Fruit fly (Drosophila melanogaster) whole organism, pupa: Measurements from ENCODE around the gene CG9302.

Experiments used
- CG10348 ChIP-seq: fragments of 200-800 bp; sonication (Bioruptor generic); IDR thresholded peaks from 2 replicates; pipeline ENCODE4 v1.3.6; 2022; ENCODE audit warnings: missing biosample characterization, missing genetic modification characterization
- CG12605 ChIP-seq: fragments of 200-800 bp; sonication (Bioruptor generic); IDR thresholded peaks from 2 replicates; pipeline ENCODE4 v1.3.6; 2022; ENCODE audit warnings: missing biosample characterization, missing genetic modification characterization
- CG13204 ChIP-seq: fragments of 200-800 bp; sonication (Bioruptor generic); optimal IDR thresholded peaks from 2 replicates; lab custom pipeline; 2018; ENCODE audit warnings: missing biosample characterization, mild to moderate bottlenecking, missing genetic modification characterization, moderate library complexity
- CG14655 ChIP-seq: fragments of 200-800 bp; sonication (Bioruptor generic); optimal IDR thresholded peaks from 3 replicates; lab custom pipeline; 2017; ENCODE audit warnings: mild to moderate bottlenecking, missing biosample characterization, missing genetic modification reagents, missing genetic modification characterization
- CG15710 ChIP-seq: fragments of 200-800 bp; sonication (Bioruptor generic); optimal IDR thresholded peaks from 2 replicates; lab custom pipeline; 2018; ENCODE audit warnings: missing biosample characterization, mild to moderate bottlenecking, missing genetic modification characterization, moderate library complexity
- CG17806 ChIP-seq: fragments of 200-800 bp; sonication (Bioruptor generic); optimal IDR thresholded peaks from 2 replicates; lab custom pipeline; 2018; ENCODE audit warnings: missing biosample characterization, mild to moderate bottlenecking, missing genetic modification characterization, moderate library complexity
- CG32121 ChIP-seq: fragments of 200-800 bp; sonication (Bioruptor generic); IDR thresholded peaks from 2 replicates; pipeline ENCODE4 v1.3.6; 2022; ENCODE audit warnings: missing biosample characterization, missing genetic modification characterization
- CG34367 ChIP-seq: fragments of 200-800 bp; sonication (Bioruptor generic); optimal IDR thresholded peaks from 2 replicates; lab custom pipeline; 2018; ENCODE audit warnings: missing biosample characterization, mild to moderate bottlenecking, missing genetic modification characterization
- CG4496 ChIP-seq: fragments of 200-800 bp; sonication (Bioruptor generic); IDR thresholded peaks from 3 replicates; pipeline ENCODE4 v1.3.6; 2022; ENCODE audit warnings: missing biosample characterization, missing genetic modification characterization
- CG8159 ChIP-seq: fragments of 200-800 bp; sonication (Bioruptor generic); optimal IDR thresholded peaks from 3 replicates; lab custom pipeline; 2018; ENCODE audit warnings: missing biosample characterization, mild to moderate bottlenecking, missing genetic modification characterization, moderate library complexity
- CG8301 ChIP-seq: fragments of 200-800 bp; sonication (Bioruptor generic); optimal IDR thresholded peaks from 2 replicates; lab custom pipeline; 2018; ENCODE audit warnings: missing biosample characterization, mild to moderate bottlenecking, missing genetic modification characterization
- CG9948 ChIP-seq: fragments of 200-800 bp; sonication (Bioruptor generic); optimal IDR thresholded peaks from 2 replicates; lab custom pipeline; 2018; ENCODE audit warnings: missing biosample characterization, mild to moderate bottlenecking, missing genetic modification characterization, moderate library complexity
- D1 ChIP-seq: fragments of 200-800 bp; sonication (Bioruptor generic); optimal IDR thresholded peaks from 2 replicates; lab custom pipeline; 2018; ENCODE audit warnings: missing biosample characterization, mild to moderate bottlenecking, missing genetic modification characterization, moderate library complexity
- EcR ChIP-seq: fragments of 200-800 bp; sonication (Bioruptor generic); optimal IDR thresholded peaks from 3 replicates; lab custom pipeline; 2019; ENCODE audit warnings: missing biosample characterization, missing genetic modification characterization, mild to moderate bottlenecking, moderate library complexity, missing genetic modification reagents
- Ets98B ChIP-seq: fragments of 200-800 bp; sonication (Bioruptor generic); IDR thresholded peaks from 2 replicates; pipeline ENCODE4 v1.3.6; 2022; ENCODE audit warnings: missing biosample characterization, missing genetic modification characterization
- Pif1A ChIP-seq: fragments of 200-800 bp; sonication (Bioruptor generic); optimal IDR thresholded peaks from 3 replicates; lab custom pipeline; 2016; ENCODE audit warnings: missing biosample characterization, missing genetic modification characterization
- Pif1B ChIP-seq: fragments of 200-800 bp; sonication (Bioruptor generic); optimal IDR thresholded peaks from 3 replicates; lab custom pipeline; 2016; ENCODE audit warnings: missing biosample characterization, missing genetic modification characterization
- Snoo ChIP-seq: fragments of 200-800 bp; sonication (Bioruptor generic); optimal IDR thresholded peaks from 3 replicates; lab custom pipeline; 2017; ENCODE audit warnings: missing biosample characterization, mild to moderate bottlenecking, missing genetic modification characterization, inconsistent platforms
- fd96Ca ChIP-seq: fragments of 200-800 bp; sonication (Bioruptor generic); IDR thresholded peaks from 3 replicates; pipeline ENCODE4 v1.3.6; 2022; ENCODE audit warnings: missing biosample characterization, missing genetic modification characterization
- gl ChIP-seq: fragments of 200-800 bp; sonication (Bioruptor generic); optimal IDR thresholded peaks from 2 replicates; lab custom pipeline; 2018; ENCODE audit warnings: missing biosample characterization, mild to moderate bottlenecking, missing genetic modification characterization
- rn ChIP-seq: fragments of 200-800 bp; sonication (Bioruptor generic); IDR thresholded peaks from 2 replicates; pipeline ENCODE4 v1.3.6; 2022; ENCODE audit warnings: missing biosample characterization, missing genetic modification characterization

The CG9302 gene

DNA sequence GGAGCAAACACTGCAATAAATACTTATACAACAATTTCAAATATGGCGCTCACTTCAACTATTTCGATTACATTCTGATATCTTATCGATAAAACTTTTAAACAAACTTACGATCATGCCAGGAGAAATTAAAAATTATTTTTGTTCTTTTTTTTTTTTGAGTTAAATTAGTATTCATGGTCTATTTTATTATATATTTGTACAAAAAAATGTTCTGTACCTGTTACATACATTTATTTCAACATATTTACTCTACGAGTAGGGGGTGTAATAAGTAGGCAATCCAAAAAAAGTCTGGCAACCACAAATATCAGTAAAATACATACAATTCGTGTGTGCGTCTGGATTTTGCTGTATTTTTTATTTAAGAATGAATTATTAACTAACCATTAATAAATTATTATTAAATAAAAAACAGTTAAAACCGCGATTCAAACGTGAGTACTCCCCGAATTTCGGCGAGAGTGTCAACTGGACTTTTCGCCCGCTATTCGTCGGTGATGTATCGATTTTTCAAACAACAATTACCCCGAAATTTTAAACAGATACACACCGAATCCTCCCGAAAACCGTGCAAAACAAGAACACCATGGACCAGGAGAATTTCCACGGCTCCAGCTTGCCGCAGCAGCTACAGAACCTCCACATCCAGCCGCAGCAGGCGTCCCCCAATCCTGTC is 4.2 kb upstream of the CG9302 start, which contains the start of gene loqs:
Gene loqs (plus strand): TSS at position 302 of the 679 bp plus-strand sequence.
- TF ChIP-seq EcR (GFP tag; lab: Kevin White, UChicago) (no peak), Ets98B (GFP tag; lab: Robert Waterston, UW) (no peak; the same call in 1 of the 2 replicates), rn (GFP tag; lab: Robert Waterston, UW) (no peak), Snoo (no peak), CG10348 (GFP tag; lab: Robert Waterston, UW) (no peak)

DNA sequence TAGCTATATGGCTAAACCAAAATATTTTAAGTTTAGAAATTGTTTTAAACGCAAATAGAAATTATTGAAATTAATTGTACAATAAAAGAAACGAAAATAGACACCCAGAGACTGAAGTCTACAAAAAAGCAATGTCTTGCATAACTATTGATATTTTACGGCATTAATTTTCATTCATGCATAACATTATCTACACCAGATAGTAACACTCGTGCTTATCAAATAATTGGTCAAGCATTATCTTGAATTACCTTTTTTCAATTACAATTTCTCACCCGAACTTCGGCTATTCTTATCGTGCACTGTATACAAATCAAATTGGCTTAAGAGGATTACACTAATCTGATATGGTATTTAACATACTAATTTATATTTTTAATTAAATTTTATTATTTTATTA is 2.3 kb downstream of the CG9302 start:
- TF ChIP-seq CG14655 (GFP tag; lab: Kevin White, UChicago), result no peak
- TF ChIP-seq EcR (GFP tag; lab: Kevin White, UChicago), result no peak
- no peak for TF ChIP-seq CG15710
- TF ChIP-seq rn (GFP tag; lab: Robert Waterston, UW), result no peak
- no peak for TF ChIP-seq CG17806 (tag; lab: Kevin White, UChicago)
- no peak for TF ChIP-seq D1
- no peak for TF ChIP-seq CG32121 (GFP tag; lab: Robert Waterston, UW)
- no peak for TF ChIP-seq CG12605 (GFP tag; lab: Robert Waterston, UW)
- TF ChIP-seq gl (tag; lab: Kevin White, UChicago), result no peak
- TF ChIP-seq CG34367, result no peak
- no peak for TF ChIP-seq Snoo
- no peak for TF ChIP-seq Pif1B (GFP tag; lab: Kevin White, UChicago)
- no peak for TF ChIP-seq CG4496 (GFP tag; lab: Robert Waterston, UW)
- TF ChIP-seq fd96Ca (GFP tag; lab: Robert Waterston, UW), result no peak
- TF ChIP-seq CG8159, result no peak
- no peak for TF ChIP-seq CG9948
- no peak for TF ChIP-seq CG8301
- TF ChIP-seq Pif1A (GFP tag; lab: Kevin White, UChicago), result no peak
- no peak for TF ChIP-seq Ets98B (GFP tag; lab: Robert Waterston, UW)
- TF ChIP-seq CG10348 (GFP tag; lab: Robert Waterston, UW), result no peak

DNA sequence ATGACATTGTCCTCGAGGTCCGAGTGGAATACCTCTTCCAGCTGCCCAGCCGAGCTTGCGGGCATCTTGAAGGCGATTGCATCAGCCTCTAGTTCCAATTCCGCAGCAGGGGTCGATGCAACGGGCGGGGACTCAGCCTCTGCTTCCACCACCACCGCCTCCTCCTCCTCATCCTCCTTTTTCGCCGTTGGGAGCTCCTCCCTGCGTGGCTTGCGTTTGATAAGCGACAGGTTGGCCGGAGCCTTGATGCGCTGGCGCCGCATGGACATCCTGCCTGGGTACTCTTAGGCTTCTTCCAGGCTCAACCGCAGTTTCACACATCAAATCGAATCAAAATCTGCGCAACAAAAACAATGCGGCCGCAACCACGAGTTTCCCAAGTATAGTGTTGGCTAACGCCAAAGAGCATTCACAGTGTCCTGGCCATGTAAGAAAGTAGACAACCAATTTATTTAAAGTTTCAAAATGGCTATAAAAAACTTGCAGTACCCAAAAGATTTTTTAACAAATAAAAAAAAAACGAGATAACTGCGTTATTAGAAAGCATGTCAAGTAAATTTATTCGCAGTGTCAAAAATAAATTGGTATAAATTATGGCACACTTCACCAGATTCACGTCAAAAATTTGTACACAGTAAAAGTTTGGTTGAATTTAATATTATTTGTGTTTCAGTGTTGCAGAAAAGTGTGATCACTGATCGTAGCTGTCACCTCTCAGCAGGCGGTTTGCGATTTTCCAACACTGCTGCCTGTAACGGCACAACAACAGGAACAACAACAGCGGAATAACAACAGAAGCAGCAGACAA is 4.7 kb downstream of the CG9302 start, which contains the start of the genes Bdp1 and CG6565:
Gene Bdp1 (minus strand): TSS at position 456 of the 808 bp plus-strand sequence.
Gene CG6565 (plus strand): TSS at position 585 of the 808 bp plus-strand sequence.
- TF ChIP-seq EcR (GFP tag; lab: Kevin White, UChicago) (no peak), Pif1B (GFP tag; lab: Kevin White, UChicago) (peak; percentile 94), CG32121 (GFP tag; lab: Robert Waterston, UW) (peak; percentile 94), CG12605 (GFP tag; lab: Robert Waterston, UW) (peak; percentile 59), D1 (no peak), fd96Ca (GFP tag; lab: Robert Waterston, UW) (peak; percentile 93), CG17806 (tag; lab: Kevin White, UChicago) (peak; percentile 93), CG9948 (peak; percentile 97), CG14655 (GFP tag; lab: Kevin White, UChicago) (peak; percentile 97), CG8159 (peak; percentile 96), rn (GFP tag; lab: Robert Waterston, UW) (peak; percentile 90), Pif1A (GFP tag; lab: Kevin White, UChicago) (no peak), CG8301 (peak; percentile 93), Ets98B (GFP tag; lab: Robert Waterston, UW) (peak; percentile 90), gl (tag; lab: Kevin White, UChicago) (peak; percentile 80), CG10348 (GFP tag; lab: Robert Waterston, UW) (peak; percentile 90), CG13204 (GFP tag; lab: Kevin White, UChicago) (no peak), Snoo (peak; percentile 96), CG34367 (peak; percentile 92), CG15710 (peak; percentile 96), CG4496 (GFP tag; lab: Robert Waterston, UW) (peak; percentile 92)

DNA sequence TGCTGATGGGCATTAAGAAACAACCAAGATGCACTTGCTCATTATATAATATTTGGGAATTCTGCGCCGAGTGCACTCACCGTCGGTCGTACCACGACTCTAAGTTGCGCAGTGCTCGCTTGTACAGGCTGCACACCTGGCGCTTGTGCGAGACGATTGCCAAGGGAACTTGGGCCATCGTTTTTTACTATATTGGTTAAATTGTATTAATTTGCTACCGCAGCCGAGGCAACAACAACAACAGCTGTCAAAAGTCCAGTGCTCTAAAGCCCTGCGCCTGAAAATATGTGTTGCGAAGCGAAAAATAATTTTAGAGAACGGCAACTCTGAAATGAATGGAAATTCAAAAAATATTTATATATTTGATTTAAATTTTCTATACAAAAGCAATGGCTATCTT is 7.6 kb downstream of the CG9302 start, which contains the start of gene ND-B22:
Gene ND-B22 (minus strand): TSS at position 349 of the 400 bp plus-strand sequence.
- TF ChIP-seq EcR (GFP tag; lab: Kevin White, UChicago), result no peak
- no peak for TF ChIP-seq fd96Ca (GFP tag; lab: Robert Waterston, UW)
- peak; percentile 17 for TF ChIP-seq CG15710
- no peak for TF ChIP-seq CG8301
- TF ChIP-seq Snoo, result peak; percentile 38

DNA sequence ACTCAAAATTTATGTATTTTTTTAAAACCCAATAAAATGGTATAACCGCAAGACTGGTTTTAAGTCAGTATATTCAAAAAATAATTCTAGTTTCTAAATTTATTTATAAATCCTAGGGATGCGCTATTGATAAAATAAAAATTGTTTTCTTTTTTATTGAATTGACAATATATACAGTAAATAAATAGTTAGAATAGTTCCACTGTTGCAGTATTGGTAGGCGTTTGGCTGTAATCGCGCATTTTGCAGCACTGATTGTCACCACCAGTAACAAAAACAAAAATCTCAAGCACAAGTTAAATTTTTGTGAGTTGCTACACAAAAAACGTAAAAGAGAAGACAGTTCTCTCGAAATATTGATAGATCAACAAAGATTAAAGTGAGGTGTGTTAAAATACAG is 9.4 kb downstream of the CG9302 start, which contains the start of gene CG31855:
Gene CG31855 (plus strand): TSS at position 265 of the 400 bp plus-strand sequence.
- TF ChIP-seq Snoo (peak; percentile 74), CG12605 (GFP tag; lab: Robert Waterston, UW) (peak; percentile 63), CG13204 (GFP tag; lab: Kevin White, UChicago) (no peak), CG14655 (GFP tag; lab: Kevin White, UChicago) (no peak), CG9948 (peak; percentile 39), CG4496 (GFP tag; lab: Robert Waterston, UW) (peak; percentile 58; the same call in 2 of the 3 replicates), D1 (peak; percentile 58), CG17806 (tag; lab: Kevin White, UChicago) (peak; percentile 65), CG10348 (GFP tag; lab: Robert Waterston, UW) (no peak), CG32121 (GFP tag; lab: Robert Waterston, UW) (peak; percentile 59), Pif1B (GFP tag; lab: Kevin White, UChicago) (peak; percentile 71), rn (GFP tag; lab: Robert Waterston, UW) (peak; percentile 41; the same call in 1 of the 2 replicates), CG34367 (peak; percentile 59), CG8301 (peak; percentile 65), gl (tag; lab: Kevin White, UChicago) (peak; percentile 25), EcR (GFP tag; lab: Kevin White, UChicago) (no peak), CG8159 (peak; percentile 66), Pif1A (GFP tag; lab: Kevin White, UChicago) (peak; percentile 84), Ets98B (GFP tag; lab: Robert Waterston, UW) (peak; percentile 83), fd96Ca (GFP tag; lab: Robert Waterston, UW) (no peak; the same call in 2 of the 3 replicates), CG15710 (peak; percentile 76)
